Fruit fly (Drosophila melanogaster): ENCODE results near the gene Sgs8.

Gene Sgs8

DNA sequence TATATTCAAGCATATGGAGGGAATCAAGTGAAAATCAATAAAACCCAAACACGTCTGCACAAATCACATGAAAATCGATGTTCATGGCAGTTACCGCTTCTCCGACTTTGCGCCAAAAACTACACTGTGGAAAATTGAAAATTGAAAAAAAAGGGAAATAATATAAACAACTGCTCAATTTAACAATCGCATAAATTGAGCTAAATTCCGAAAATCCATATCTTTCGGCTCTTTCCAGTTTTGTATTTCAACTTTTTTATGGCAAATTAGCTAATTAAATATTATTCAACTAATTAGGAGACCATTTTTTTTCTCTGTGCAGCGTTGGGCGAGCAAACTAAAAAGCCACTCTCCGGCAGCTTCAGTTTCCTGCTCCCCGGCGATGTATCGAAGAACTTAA is 24.7 kb downstream of the Sgs8 start:
- no peak for TF ChIP-seq h (optimal IDR thresholded peaks at IDR 0.05)
- no peak for TF ChIP-seq ttk (optimal IDR thresholded peaks at IDR 0.05)
- no peak for TF ChIP-seq insv (optimal IDR thresholded peaks at IDR 0.05)
- no peak for TF ChIP-seq Sin3A (optimal IDR thresholded peaks at IDR 0.05)
- no peak for TF ChIP-seq Myc (optimal IDR thresholded peaks at IDR 0.05)
- no peak for TF ChIP-seq psq (optimal IDR thresholded peaks at IDR 0.05)

DNA sequence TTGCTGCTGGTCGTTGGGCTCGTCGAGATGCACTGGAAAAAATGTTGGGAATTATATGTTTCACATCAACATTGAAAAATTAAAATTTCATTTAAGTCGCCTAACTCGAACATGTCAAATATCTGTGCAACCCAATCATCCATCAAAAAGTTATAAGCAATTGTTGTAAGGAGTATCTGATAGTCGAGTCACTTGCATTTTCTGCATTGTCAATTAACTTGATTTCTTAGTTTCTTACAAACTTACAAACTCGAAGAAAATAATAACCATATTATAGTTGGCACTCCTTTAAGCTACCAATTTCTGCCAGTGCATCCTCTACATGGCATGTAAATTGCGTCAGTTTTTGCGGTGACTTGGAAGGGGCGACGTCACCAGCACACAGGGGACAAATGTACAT is 26.1 kb downstream of the Sgs8 start:
- TF ChIP-seq Myc (optimal IDR thresholded peaks at IDR 0.05), result no peak
- no peak for TF ChIP-seq insv (optimal IDR thresholded peaks at IDR 0.05)
- TF ChIP-seq Sin3A (optimal IDR thresholded peaks at IDR 0.05), result no peak
- no peak for TF ChIP-seq ttk (optimal IDR thresholded peaks at IDR 0.05)
- no peak for TF ChIP-seq h (optimal IDR thresholded peaks at IDR 0.05)
- TF ChIP-seq psq (optimal IDR thresholded peaks at IDR 0.05), result no peak

DNA sequence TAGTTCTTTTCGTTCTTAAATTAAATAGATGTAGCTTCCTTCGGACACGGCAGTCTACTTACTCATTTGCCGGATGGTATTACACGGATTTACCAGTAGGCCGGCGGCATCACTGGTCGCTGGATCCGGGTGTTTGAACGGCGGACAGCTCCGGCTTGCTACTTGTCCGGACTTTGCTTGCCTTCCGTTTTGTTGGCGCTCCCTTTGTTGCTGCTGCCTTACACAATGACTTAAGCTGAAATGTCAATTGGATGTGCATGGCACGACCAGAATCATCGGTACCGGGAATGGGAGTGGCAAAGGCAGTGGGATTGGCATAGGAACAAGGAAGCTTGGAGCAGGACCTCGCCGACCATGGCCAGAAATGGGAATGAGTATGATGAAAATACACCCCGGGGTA is 28.9 kb downstream of the Sgs8 start:
- TF ChIP-seq h (optimal IDR thresholded peaks at IDR 0.05) (no peak), Sin3A (optimal IDR thresholded peaks at IDR 0.05) (no peak), Myc (optimal IDR thresholded peaks at IDR 0.05) (no peak), psq (optimal IDR thresholded peaks at IDR 0.05) (no peak), ttk (optimal IDR thresholded peaks at IDR 0.05) (no peak), insv (optimal IDR thresholded peaks at IDR 0.05) (no peak)

DNA sequence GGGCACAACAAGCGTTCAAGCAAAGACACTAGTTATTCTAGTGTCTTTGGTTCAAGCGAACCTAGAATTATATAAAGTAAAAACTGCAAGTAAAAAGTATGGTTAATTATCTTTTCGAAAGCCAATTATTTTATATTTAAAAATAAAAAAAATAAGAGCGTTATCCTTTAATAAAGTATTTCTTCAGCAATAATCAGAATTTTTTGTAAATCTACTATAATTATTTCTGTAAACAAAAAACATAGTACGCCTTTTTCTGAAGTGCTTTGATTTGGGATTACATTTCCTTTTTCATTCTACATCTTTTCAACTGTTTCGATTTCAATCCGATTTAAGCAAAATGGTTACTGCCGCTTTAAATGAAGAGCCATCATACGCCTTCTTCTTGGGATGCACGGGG is 34.5 kb downstream of the Sgs8 start, which contains the start of gene Vha16-2:
Gene Vha16-2, plus strand, starts transcription at position 301 of the 400 bp plus-strand sequence.
- TF ChIP-seq ttk (optimal IDR thresholded peaks at IDR 0.05) (no peak), insv (optimal IDR thresholded peaks at IDR 0.05) (no peak), Sin3A (optimal IDR thresholded peaks at IDR 0.05) (no peak), h (optimal IDR thresholded peaks at IDR 0.05) (no peak)

DNA sequence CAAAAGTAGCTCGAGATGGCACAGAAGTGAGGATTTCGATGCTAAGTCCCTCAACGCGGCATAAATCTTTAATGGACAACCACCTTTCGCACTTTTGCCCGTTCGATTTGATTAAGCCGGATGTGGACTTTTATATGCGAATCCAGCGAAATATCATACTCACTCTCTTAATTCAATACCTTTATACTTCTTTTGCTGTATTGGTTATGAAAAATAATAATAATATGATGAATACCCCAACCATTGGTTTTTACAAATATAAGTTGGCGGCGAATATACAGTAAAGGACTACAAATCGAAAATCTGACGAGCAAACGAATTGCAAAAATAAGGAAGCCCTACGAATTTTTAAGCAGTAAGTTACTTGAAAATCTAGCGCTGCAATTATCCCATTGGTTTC is 36.2 kb downstream of the Sgs8 start, which contains the start of gene Vha16-3:
Gene Vha16-3, plus strand, starts transcription at position 301 of the 400 bp plus-strand sequence.
- TF ChIP-seq h (optimal IDR thresholded peaks at IDR 0.05) (no peak), ttk (optimal IDR thresholded peaks at IDR 0.05) (no peak), Myc (optimal IDR thresholded peaks at IDR 0.05) (no peak), insv (optimal IDR thresholded peaks at IDR 0.05) (no peak), Sin3A (optimal IDR thresholded peaks at IDR 0.05) (no peak), psq (optimal IDR thresholded peaks at IDR 0.05) (no peak)

DNA sequence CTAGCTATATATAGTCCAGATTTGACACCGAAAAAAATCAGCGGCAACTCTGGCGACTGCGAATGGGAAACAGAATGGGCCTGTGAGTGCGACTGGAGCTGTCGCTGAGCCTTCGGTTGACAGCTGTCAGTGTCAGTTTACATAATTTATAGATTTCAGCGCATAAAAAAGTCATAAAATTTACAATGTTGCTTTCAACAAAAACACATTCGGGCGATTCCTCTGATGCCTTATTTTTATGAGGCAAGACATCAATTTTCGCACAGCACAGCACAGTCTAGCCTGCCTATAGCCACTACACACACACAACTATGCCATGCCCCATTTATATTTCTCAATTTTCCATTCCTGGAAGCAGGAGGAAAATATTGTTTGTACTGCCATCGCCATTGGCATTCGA is 36.8 kb downstream of the Sgs8 start:
- TF ChIP-seq Myc (optimal IDR thresholded peaks at IDR 0.05) (no peak), psq (optimal IDR thresholded peaks at IDR 0.05) (no peak), h (optimal IDR thresholded peaks at IDR 0.05) (no peak), ttk (optimal IDR thresholded peaks at IDR 0.05) (no peak), Sin3A (optimal IDR thresholded peaks at IDR 0.05) (no peak), insv (optimal IDR thresholded peaks at IDR 0.05) (no peak)

DNA sequence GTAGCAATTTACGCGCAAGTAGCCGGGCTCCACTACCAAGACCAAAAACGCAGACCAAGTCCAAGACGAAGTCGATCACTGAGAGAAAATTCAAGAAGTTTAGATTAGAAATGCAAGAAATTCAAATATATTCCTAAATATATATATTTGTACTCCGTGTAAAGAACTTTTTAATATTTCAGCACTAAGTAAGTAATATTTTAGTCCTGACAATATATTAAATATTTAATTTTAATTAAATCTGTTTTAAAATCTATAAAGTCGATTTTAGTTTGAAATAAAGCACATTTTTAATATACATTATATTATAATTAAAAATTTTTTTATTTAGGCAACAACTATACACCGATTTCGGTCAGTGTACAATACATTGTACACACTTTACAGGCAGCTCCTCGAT is 42.2 kb downstream of the Sgs8 start:
- TF ChIP-seq ttk (optimal IDR thresholded peaks at IDR 0.05) (no peak), Sin3A (optimal IDR thresholded peaks at IDR 0.05) (no peak), insv (optimal IDR thresholded peaks at IDR 0.05) (no peak), Myc (optimal IDR thresholded peaks at IDR 0.05) (no peak), h (optimal IDR thresholded peaks at IDR 0.05) (no peak), psq (optimal IDR thresholded peaks at IDR 0.05) (no peak)

DNA sequence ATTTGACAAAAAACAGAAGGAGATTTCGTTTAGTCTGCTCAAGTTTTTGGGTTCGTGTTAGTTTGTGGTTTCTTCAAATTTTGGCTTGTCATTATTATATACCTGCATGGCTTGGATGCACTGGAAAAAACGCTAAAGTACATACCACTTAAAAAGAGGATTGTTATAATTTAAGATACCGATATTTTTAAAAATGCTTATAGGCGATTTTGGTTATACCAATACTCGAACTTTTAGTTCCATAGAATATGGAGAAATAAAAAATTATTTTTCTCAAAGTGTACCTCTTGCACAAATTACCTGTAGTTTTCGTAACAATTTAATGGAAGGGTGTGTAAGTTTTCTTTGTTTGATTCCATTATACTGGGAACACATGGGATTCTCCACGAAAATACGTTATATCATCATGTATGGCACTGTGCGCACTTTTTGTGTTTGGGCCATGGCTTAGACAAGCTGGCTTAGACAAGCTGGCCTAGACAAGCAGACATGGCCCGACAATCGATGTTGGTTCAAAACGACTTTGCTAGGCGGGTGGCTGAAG is 43.8 kb downstream of the Sgs8 start, which contains the start of gene Fum3:
Gene Fum3, minus strand, starts transcription at position 494 of the 544 bp plus-strand sequence.
- TF ChIP-seq insv (optimal IDR thresholded peaks at IDR 0.05) (no peak), Myc (optimal IDR thresholded peaks at IDR 0.05) (no peak), Sin3A (optimal IDR thresholded peaks at IDR 0.05) (no peak), h (optimal IDR thresholded peaks at IDR 0.05) (no peak), psq (optimal IDR thresholded peaks at IDR 0.05) (no peak), ttk (optimal IDR thresholded peaks at IDR 0.05) (no peak)
